Fruit fly (Drosophila melanogaster): Measurements from ENCODE around the gene PolG1.

Gene PolG1

DNA sequence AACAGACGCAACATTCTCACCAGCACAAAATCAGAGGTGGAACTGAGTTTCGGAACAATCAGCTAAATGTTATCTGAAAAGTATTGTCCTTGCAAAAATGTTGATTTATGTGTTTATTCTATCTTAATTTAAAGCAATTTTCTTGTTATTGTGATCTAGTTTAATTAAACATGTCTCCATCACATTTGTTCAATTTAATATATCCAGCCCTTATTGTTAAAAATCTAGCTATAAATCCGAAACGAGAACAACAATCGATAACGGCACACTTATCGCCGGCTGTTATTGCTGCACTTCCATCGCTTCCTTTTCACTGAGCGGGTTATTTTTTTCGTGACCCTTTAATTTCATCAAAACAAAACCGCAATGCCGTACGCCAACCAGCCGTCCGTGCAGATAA is 5.5 kb upstream of the PolG1 start, which contains the start of the genes GatC, PolG2 and Polr2C (continued):
- TF ChIP-seq CG9437 (GFP tag; optimal IDR thresholded peaks at IDR 0.05) (no peak), Dad (GFP tag; optimal IDR thresholded peaks at IDR 0.05) (no peak), psq (GFP tag; optimal IDR thresholded peaks at IDR 0.05) (no peak), ap (GFP tag; IDR thresholded peaks at IDR 0.05) (no peak), CG11695 (GFP tag; IDR thresholded peaks at IDR 0.05) (no peak), Side (GFP tag; optimal IDR thresholded peaks at IDR 0.05) (peak; percentile 26), E2f1 (GFP tag; IDR thresholded peaks at IDR 0.05) (no peak), exex (tag; optimal IDR thresholded peaks at IDR 0.05) (no peak), eve (GFP tag; optimal IDR thresholded peaks at IDR 0.05) (no peak), ranshi (GFP tag; IDR thresholded peaks at IDR 0.05) (no peak), CG11696 (GFP tag; IDR thresholded peaks at IDR 0.05) (no peak), CG11398 (GFP tag; optimal IDR thresholded peaks at IDR 0.05) (no peak), CG11093 (GFP tag; IDR thresholded peaks at IDR 0.05) (no peak), btn (GFP tag; optimal IDR thresholded peaks at IDR 0.05) (no peak), CG32767 (GFP tag; IDR thresholded peaks at IDR 0.05) (no peak), B-H1 (GFP tag; IDR thresholded peaks at IDR 0.05) (no peak; the same call in 2 of the 3 replicates), CG6272 (GFP tag; IDR thresholded peaks at IDR 0.05) (no peak), fd3F (GFP tag; optimal IDR thresholded peaks at IDR 0.05) (no peak), HmgZ (tag; optimal IDR thresholded peaks at IDR 0.05) (peak; percentile 61), CG7786 (GFP tag; optimal IDR thresholded peaks at IDR 0.05) (peak; percentile 7), CG33557 (GFP tag; optimal IDR thresholded peaks at IDR 0.05) (no peak), H15 (GFP tag; IDR thresholded peaks at IDR 0.05) (no peak), CG16779 (GFP tag; IDR thresholded peaks at IDR 0.05) (no peak), amos (GFP tag; IDR thresholded peaks at IDR 0.05; ENCODE audit: partially characterized antibody) (peak; percentile 79; the same call in 1 of the 2 replicates), H2.0 (GFP tag; IDR thresholded peaks at IDR 0.05) (peak; percentile 31; the same call in 1 of the 2 replicates), Mrtf (GFP tag; IDR thresholded peaks at IDR 0.05) (no peak), sim (GFP tag; IDR thresholded peaks at IDR 0.05) (no peak), slbo (GFP tag; IDR thresholded peaks at IDR 0.05) (peak; percentile 76), fu2 (GFP tag; optimal IDR thresholded peaks at IDR 0.05) (peak; percentile 32), mam (GFP tag; optimal IDR thresholded peaks at IDR 0.05) (peak; percentile 63), fd64A (GFP tag; optimal IDR thresholded peaks at IDR 0.05) (no peak), CG14860 (GFP tag; IDR thresholded peaks at IDR 0.05; ENCODE audit: partially characterized antibody) (peak; percentile 76), CG10654 (GFP tag; optimal IDR thresholded peaks at IDR 0.05) (no peak), stwl (tag; optimal IDR thresholded peaks at IDR 0.05) (peak; percentile 68), usp (GFP tag; optimal IDR thresholded peaks at IDR 0.05) (no peak), kni (GFP tag; optimal IDR thresholded peaks at IDR 0.05) (no peak), bbx (GFP tag; IDR thresholded peaks at IDR 0.05; ENCODE audit: partially characterized antibody) (peak; percentile 76), Dll (GFP tag; IDR thresholded peaks at IDR 0.05; ENCODE audit: partially characterized antibody) (peak; percentile 80), CG30020 (tag; optimal IDR thresholded peaks at IDR 0.05) (peak; percentile 55), cad (GFP tag; optimal IDR thresholded peaks at IDR 0.05) (no peak), jigr1 (GFP tag; IDR thresholded peaks at IDR 0.05) (no peak), CG12659 (GFP tag; optimal IDR thresholded peaks at IDR 0.05) (peak; percentile 75), CG3726 (GFP tag; IDR thresholded peaks at IDR 0.05) (no peak), pum (GFP tag; optimal IDR thresholded peaks at IDR 0.05) (peak; percentile 15), Oli (tag; optimal IDR thresholded peaks at IDR 0.05) (no peak), CG7357 (GFP tag; IDR thresholded peaks at IDR 0.05) (peak; percentile 82), CG2116 (GFP tag; optimal IDR thresholded peaks at IDR 0.05) (peak; percentile 66), CG4707 (GFP tag; optimal IDR thresholded peaks at IDR 0.05) (no peak), CG9727 (GFP tag; optimal IDR thresholded peaks at IDR 0.05) (peak; percentile 24), gce (GFP tag; IDR thresholded peaks at IDR 0.05) (no peak), Ravus (GFP tag; IDR thresholded peaks at IDR 0.05) (no peak), CG12769 (tag; optimal IDR thresholded peaks at IDR 0.05) (no peak), CHES-1-like (GFP tag; optimal IDR thresholded peaks at IDR 0.05) (peak; percentile 72)

Data from whole organism, embryonic.